Worm (Caenorhabditis elegans) whole organism, mixed stage, embryonic: ENCODE data around the gene clec-72.
"Not testable (repeated sequence)": the region's sequence is repeated elsewhere in the genome, so short reads cannot be mapped to it uniquely, and the experiment has no call there.

Source experiments
- M03D4.4 ChIP-seq: sonication (generic microtip); optimal IDR thresholded peaks from 2 replicates; lab custom pipeline; 2017; ENCODE audit warnings: mild to moderate bottlenecking, missing genetic modification characterization, missing compliant biosample characterization
- bed-3 ChIP-seq: fragments of 200-800 bp; sonication (Bioruptor generic); optimal IDR thresholded peaks from 3 replicates; lab custom pipeline; 2018; ENCODE audit warnings: mild to moderate bottlenecking, missing genetic modification characterization, moderate library complexity, missing compliant biosample characterization
- ceh-39 ChIP-seq: fragments of 150-350 bp; optimal IDR thresholded peaks from 2 replicates; lab custom pipeline; 2014; ENCODE audit warnings: missing biosample characterization, missing genetic modification characterization
- ceh-83 ChIP-seq: fragments of 200-800 bp; sonication (Bioruptor generic); optimal IDR thresholded peaks from 2 replicates; lab custom pipeline; 2018; ENCODE audit warnings: mild to moderate bottlenecking, missing genetic modification characterization, missing compliant biosample characterization
- cnd-1 ChIP-seq: fragments of 200-800 bp; sonication (Bioruptor generic); optimal IDR thresholded peaks from 2 replicates; lab custom pipeline; 2018; ENCODE audit warnings: mild to moderate bottlenecking, missing genetic modification characterization, missing compliant biosample characterization
- drap-1 ChIP-seq: fragments of 200-800 bp; sonication (Bioruptor generic); optimal IDR thresholded peaks from 3 replicates; lab custom pipeline; 2018; ENCODE audit warnings: mild to moderate bottlenecking, missing genetic modification characterization, missing compliant biosample characterization
- elt-1 ChIP-seq: sonication (generic microtip); optimal IDR thresholded peaks from 2 replicates; lab custom pipeline; 2017; ENCODE audit warnings: missing genetic modification characterization, mild to moderate bottlenecking, missing compliant biosample characterization, antibody characterized with exemption, moderate library complexity, borderline replicate concordance; ENCODE audit not compliant: insufficient read depth
- elt-3 ChIP-seq: fragments of 150-350 bp; optimal IDR thresholded peaks from 2 replicates; lab custom pipeline; 2014; ENCODE audit warnings: missing biosample characterization, missing genetic modification characterization
- flh-1 ChIP-seq: fragments of 200-800 bp; sonication (Bioruptor generic); optimal IDR thresholded peaks from 2 replicates; lab custom pipeline; 2018; ENCODE audit warnings: mild to moderate bottlenecking, missing genetic modification characterization, moderate library complexity, missing compliant biosample characterization
- ham-2 ChIP-seq: fragments of 200-800 bp; sonication (Bioruptor generic); optimal IDR thresholded peaks from 2 replicates; lab custom pipeline; 2018; ENCODE audit warnings: mild to moderate bottlenecking, missing genetic modification characterization, missing compliant biosample characterization
- hlh-1 ChIP-seq: fragments of 150-350 bp; optimal IDR thresholded peaks from 2 replicates; lab custom pipeline; 2014; ENCODE audit warnings: missing biosample characterization, missing genetic modification reagents, missing genetic modification characterization
- lin-13 ChIP-seq: fragments of 150-350 bp; optimal IDR thresholded peaks from 2 replicates; lab custom pipeline; 2014; ENCODE audit warnings: missing biosample characterization, missing genetic modification characterization
- lin-32 ChIP-seq: fragments of 200-800 bp; sonication (Bioruptor generic); optimal IDR thresholded peaks from 2 replicates; lab custom pipeline; 2018; ENCODE audit warnings: mild to moderate bottlenecking, missing genetic modification characterization, missing compliant biosample characterization
- lsy-2 ChIP-seq: fragments of 150-350 bp; optimal IDR thresholded peaks from 2 replicates; lab custom pipeline; 2014; ENCODE audit warnings: missing biosample characterization, missing genetic modification characterization
- mab-5 ChIP-seq: fragments of 150-350 bp; optimal IDR thresholded peaks from 2 replicates; lab custom pipeline; 2014; ENCODE audit warnings: missing biosample characterization, missing genetic modification characterization
- mep-1 ChIP-seq: fragments of 150-350 bp; optimal IDR thresholded peaks from 2 replicates; lab custom pipeline; 2017; ENCODE audit warnings: missing biosample characterization, missing genetic modification reagents, missing genetic modification characterization, inconsistent platforms
- mls-2 ChIP-seq: sonication (generic microtip); optimal IDR thresholded peaks from 2 replicates; lab custom pipeline; 2016; ENCODE audit warnings: mild to moderate bottlenecking, missing genetic modification characterization, moderate library complexity, missing compliant biosample characterization
- nhr-12 ChIP-seq: fragments of 150-350 bp; optimal IDR thresholded peaks from 2 replicates; lab custom pipeline; 2014; ENCODE audit warnings: missing biosample characterization, missing genetic modification characterization
- nhr-2 ChIP-seq: fragments of 150-350 bp; optimal IDR thresholded peaks from 2 replicates; lab custom pipeline; 2014; ENCODE audit warnings: missing biosample characterization, missing genetic modification characterization
- nhr-237 ChIP-seq: fragments of 150-350 bp; optimal IDR thresholded peaks from 2 replicates; lab custom pipeline; 2014; ENCODE audit warnings: missing biosample characterization, missing genetic modification characterization
- nhr-28 ChIP-seq: fragments of 150-350 bp; optimal IDR thresholded peaks from 2 replicates; lab custom pipeline; 2014; ENCODE audit warnings: missing biosample characterization, missing genetic modification characterization
- pha-4 ChIP-seq: fragments of 150-350 bp; optimal IDR thresholded peaks from 2 replicates; lab custom pipeline; 2018; ENCODE audit warnings: missing biosample characterization, missing genetic modification reagents, missing genetic modification characterization
- sem-2 ChIP-seq: fragments of 200-800 bp; sonication (Bioruptor generic); optimal IDR thresholded peaks from 2 replicates; lab custom pipeline; 2018; ENCODE audit warnings: mild to moderate bottlenecking, missing genetic modification characterization, missing compliant biosample characterization
- snpc-4 ChIP-seq: fragments of 150-350 bp; optimal IDR thresholded peaks from 2 replicates; lab custom pipeline; 2014; ENCODE audit warnings: missing biosample characterization, missing genetic modification characterization
- sptf-1 ChIP-seq: sonication (generic microtip); optimal IDR thresholded peaks from 2 replicates; lab custom pipeline; 2017; ENCODE audit warnings: mild to moderate bottlenecking, missing genetic modification characterization, moderate library complexity, missing compliant biosample characterization
- tbx-8 ChIP-seq: fragments of 200-800 bp; sonication (Bioruptor generic); optimal IDR thresholded peaks from 2 replicates; lab custom pipeline; 2018; ENCODE audit warnings: mild to moderate bottlenecking, missing genetic modification characterization, moderate library complexity, missing compliant biosample characterization
- unc-120 ChIP-seq: sonication (generic microtip); optimal IDR thresholded peaks from 2 replicates; lab custom pipeline; 2017; ENCODE audit warnings: missing genetic modification characterization, missing compliant biosample characterization; ENCODE audit not compliant: poor library complexity, severe bottlenecking
- unc-39 ChIP-seq: fragments of 150-350 bp; optimal IDR thresholded peaks from 2 replicates; lab custom pipeline; 2014; ENCODE audit warnings: missing biosample characterization, missing genetic modification characterization
- unc-62 ChIP-seq: fragments of 150-350 bp; optimal IDR thresholded peaks from 2 replicates; lab custom pipeline; 2014; ENCODE audit warnings: missing biosample characterization, missing genetic modification reagents, missing genetic modification characterization
- zip-8 ChIP-seq: fragments of 150-350 bp; optimal IDR thresholded peaks from 2 replicates; lab custom pipeline; 2014; ENCODE audit warnings: missing biosample characterization, missing genetic modification characterization
- ztf-11 ChIP-seq: fragments of 150-350 bp; optimal IDR thresholded peaks from 2 replicates; lab custom pipeline; 2014; ENCODE audit warnings: missing biosample characterization, missing genetic modification characterization

Gene clec-72

ce11 chrIV:3907506-3908188 lies 37.0 kb upstream of the clec-72 start, which contains the start of the genes F56D6.22 and F56D6.12:
F56D6.22 (minus strand) TSS chrIV:3907606.
F56D6.12 (plus strand) TSS chrIV:3908138.
- TF ChIP-seq hlh-1 (tag; lab: Kevin White, UChicago), result no peak
- TF ChIP-seq mab-5 (tag; lab: Kevin White, UChicago), result no peak
- TF ChIP-seq snpc-4 (tag; lab: Kevin White, UChicago), result no peak
- no peak for TF ChIP-seq elt-3 (tag; lab: Kevin White, UChicago)

DNA sequence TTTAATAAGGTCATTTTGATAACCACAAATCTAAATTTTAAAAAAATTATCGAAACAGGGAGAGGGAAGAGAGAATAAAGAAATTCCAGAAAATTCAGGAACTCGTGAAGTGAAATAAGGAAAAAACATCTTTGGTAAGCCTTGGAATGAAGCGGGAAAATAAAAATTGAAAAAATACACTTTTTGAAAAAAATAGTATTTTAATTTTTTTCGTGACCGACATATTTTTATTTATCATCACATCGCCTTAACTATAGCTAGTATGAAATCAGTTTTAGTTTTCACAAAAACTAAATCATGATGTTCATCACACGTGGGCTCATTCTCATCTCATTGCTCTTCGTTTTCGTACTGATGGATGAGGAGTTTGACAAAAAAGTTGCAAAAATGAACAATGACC lies 35.5 kb upstream of the clec-72 start, which contains the start of gene F56D6.13:
Gene F56D6.13, plus strand, starts transcription at position 301 of the 400 bp plus-strand sequence.
- TF ChIP-seq snpc-4 (tag; lab: Kevin White, UChicago) (no peak), tbx-8 (GFP tag; lab: Kevin White, UChicago) (no peak), lin-13 (tag; lab: Kevin White, UChicago) (no peak), pha-4 (tag; lab: Kevin White, UChicago) (no peak), mab-5 (tag; lab: Kevin White, UChicago) (no peak), ztf-11 (no peak), bed-3 (no peak), nhr-28 (tag; lab: Kevin White, UChicago) (no peak), M03D4.4 (no peak), unc-120 (tag; lab: Kevin White, UChicago) (no peak), lsy-2 (tag; lab: Kevin White, UChicago) (no peak), nhr-237 (tag; lab: Kevin White, UChicago) (no peak), mls-2 (tag; lab: Kevin White, UChicago) (no peak), cnd-1 (tag; lab: Kevin White, UChicago) (no peak), ham-2 (no peak), flh-1 (GFP tag; lab: Kevin White, UChicago) (no peak), elt-1 (tag; lab: Kevin White, UChicago) (no peak), ceh-39 (tag; lab: Kevin White, UChicago) (no peak)

DNA sequence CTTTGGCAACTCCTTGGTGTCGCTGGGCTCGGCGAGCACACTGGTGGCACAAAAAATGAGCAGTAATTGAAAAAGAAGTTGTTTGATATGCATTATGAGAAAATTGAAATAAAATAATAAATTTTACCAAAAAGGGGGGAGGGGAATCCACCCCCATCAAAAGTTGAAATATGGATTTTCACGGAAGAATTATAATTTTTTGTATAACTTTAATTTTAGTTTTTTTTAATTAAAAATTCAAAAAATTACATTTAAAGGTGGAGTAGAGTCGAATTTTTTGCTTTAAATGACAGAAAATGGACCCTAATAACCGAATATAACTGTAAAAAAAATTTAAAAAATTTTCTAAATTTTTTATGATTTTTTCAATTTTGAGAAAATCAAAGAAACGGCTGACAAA lies 32.8 kb upstream of the clec-72 start, which contains the start of gene F56D6.18:
Gene F56D6.18, minus strand, starts transcription at position 101 of the 400 bp plus-strand sequence.
- TF ChIP-seq elt-3 (tag; lab: Kevin White, UChicago); unc-39; cnd-1 (tag; lab: Kevin White, UChicago): not testable (repeated sequence)

DNA sequence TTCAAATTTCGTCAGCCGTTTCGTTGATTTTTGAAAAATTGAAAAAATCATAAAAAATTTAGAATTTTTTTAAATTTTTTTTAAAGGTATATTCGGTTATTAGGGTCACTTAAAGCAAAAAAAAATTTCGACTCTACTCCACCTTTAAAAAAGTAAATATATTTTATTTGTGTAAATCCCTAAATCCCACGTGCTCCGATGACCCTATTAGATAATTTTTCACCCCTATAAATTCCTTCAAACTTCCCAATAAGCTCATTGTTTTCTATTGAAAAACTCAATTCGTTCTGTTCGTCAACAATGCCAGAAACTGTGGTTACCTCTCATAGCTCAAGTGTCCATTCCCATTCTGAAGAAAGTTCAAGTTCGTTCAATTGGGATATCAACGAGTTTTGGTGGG lies 32.0 kb upstream of the clec-72 start, which contains the start of gene F56D6.20:
Gene F56D6.20, plus strand, starts transcription at position 301 of the 400 bp plus-strand sequence.
- TF ChIP-seq drap-1 (GFP tag; lab: Kevin White, UChicago), result no peak
- no peak for TF ChIP-seq nhr-28 (tag; lab: Kevin White, UChicago)
- TF ChIP-seq mls-2 (tag; lab: Kevin White, UChicago), result no peak
- no peak for TF ChIP-seq sem-2 (GFP tag; lab: Kevin White, UChicago)
- TF ChIP-seq mep-1, result no peak
- TF ChIP-seq mab-5 (tag; lab: Kevin White, UChicago), result no peak
- no peak for TF ChIP-seq bed-3
- no peak for TF ChIP-seq hlh-1 (tag; lab: Kevin White, UChicago)
- TF ChIP-seq ztf-11, result no peak
- no peak for TF ChIP-seq unc-62 (GFP tag; lab: Kevin White, UChicago)
- TF ChIP-seq lin-32 (GFP tag; lab: Kevin White, UChicago), result no peak
- no peak for TF ChIP-seq nhr-12 (tag; lab: Kevin White, UChicago)
- no peak for TF ChIP-seq ceh-39 (tag; lab: Kevin White, UChicago)
- no peak for TF ChIP-seq snpc-4 (tag; lab: Kevin White, UChicago)
- no peak for TF ChIP-seq lin-13 (tag; lab: Kevin White, UChicago)
- no peak for TF ChIP-seq nhr-2

DNA sequence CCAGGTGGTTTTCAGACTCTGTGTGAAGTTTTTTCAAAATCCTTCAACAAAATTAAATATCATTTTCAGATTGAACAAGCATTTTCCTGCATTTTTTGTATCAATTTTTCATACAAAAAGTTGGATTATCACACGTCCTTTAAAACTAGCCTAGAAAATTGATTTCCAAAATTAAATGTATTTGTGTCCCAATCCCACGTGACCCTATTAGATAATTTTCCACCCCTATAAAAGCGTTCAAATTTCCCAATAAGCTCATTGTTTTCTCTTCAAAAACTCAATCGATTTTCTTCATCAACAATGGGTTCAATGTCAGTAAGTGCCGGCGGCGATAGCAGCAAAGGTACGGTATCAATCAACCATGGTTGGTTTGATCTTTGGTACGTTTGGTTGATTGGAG lies 30.2 kb upstream of the clec-72 start, which contains the start of gene F56D6.19:
Gene F56D6.19, plus strand, starts transcription at position 301 of the 400 bp plus-strand sequence.
- no peak for TF ChIP-seq elt-3 (tag; lab: Kevin White, UChicago)
- no peak for TF ChIP-seq zip-8 (tag; lab: Kevin White, UChicago)
- TF ChIP-seq mep-1, result no peak
- TF ChIP-seq sptf-1 (tag; lab: Kevin White, UChicago), result no peak
- TF ChIP-seq pha-4 (tag; lab: Kevin White, UChicago), result no peak
- TF ChIP-seq unc-62 (GFP tag; lab: Kevin White, UChicago), result no peak
- no peak for TF ChIP-seq ceh-83 (GFP tag; lab: Kevin White, UChicago)
- TF ChIP-seq snpc-4 (tag; lab: Kevin White, UChicago), result no peak
- TF ChIP-seq flh-1 (GFP tag; lab: Kevin White, UChicago), result no peak
- TF ChIP-seq nhr-237 (tag; lab: Kevin White, UChicago), result no peak
- no peak for TF ChIP-seq nhr-28 (tag; lab: Kevin White, UChicago)
- no peak for TF ChIP-seq elt-1 (tag; lab: Kevin White, UChicago)
- no peak for TF ChIP-seq lsy-2 (tag; lab: Kevin White, UChicago)
- no peak for TF ChIP-seq drap-1 (GFP tag; lab: Kevin White, UChicago)
- TF ChIP-seq mls-2 (tag; lab: Kevin White, UChicago), result no peak
- no peak for TF ChIP-seq unc-39
